Worm (Caenorhabditis elegans) whole organism, late embryonic: ENCODE results near the gene rcq-5.
A peak's percentile ranks its signal among the peaks of the same experiment; 100 is the strongest.

Source experiments
- C08G9.2 ChIP-seq: sonication (generic microtip); optimal IDR thresholded peaks from 2 replicates; lab custom pipeline; 2016; ENCODE audit warnings: mild to moderate bottlenecking, missing genetic modification characterization, moderate library complexity, missing compliant biosample characterization
- F13H6.1 ChIP-seq: sonication (generic microtip); optimal IDR thresholded peaks from 2 replicates; lab custom pipeline; 2016; ENCODE audit warnings: missing genetic modification characterization, missing compliant biosample characterization
- K02D7.2 ChIP-seq: sonication (generic microtip); optimal IDR thresholded peaks from 2 replicates; lab custom pipeline; 2017; ENCODE audit warnings: mild to moderate bottlenecking, missing genetic modification characterization, missing compliant biosample characterization
- K09A11.1 ChIP-seq: sonication (generic microtip); optimal IDR thresholded peaks from 2 replicates; lab custom pipeline; 2017; ENCODE audit warnings: antibody characterized with exemption, mild to moderate bottlenecking, missing genetic modification characterization, missing compliant biosample characterization; ENCODE audit not compliant: insufficient read depth
- ahr-1 ChIP-seq: sonication (generic microtip); optimal IDR thresholded peaks from 2 replicates; lab custom pipeline; 2016; ENCODE audit warnings: missing genetic modification characterization, missing compliant biosample characterization
- ceh-14 ChIP-seq: sonication (generic microtip); optimal IDR thresholded peaks from 2 replicates; lab custom pipeline; 2016; ENCODE audit warnings: missing genotype, missing genetic modification characterization, missing compliant biosample characterization
- ceh-18 ChIP-seq: sonication (generic microtip); optimal IDR thresholded peaks from 2 replicates; lab custom pipeline; 2016; ENCODE audit warnings: missing genetic modification characterization, missing compliant biosample characterization
- ceh-19 ChIP-seq: fragments of 200-800 bp; sonication (Bioruptor generic); optimal IDR thresholded peaks from 2 replicates; lab custom pipeline; 2018; ENCODE audit warnings: mild to moderate bottlenecking, missing genetic modification characterization, missing compliant biosample characterization
- ceh-2 ChIP-seq: sonication (generic microtip); optimal IDR thresholded peaks from 2 replicates; lab custom pipeline; 2016; ENCODE audit warnings: missing genotype, missing genetic modification characterization, missing compliant biosample characterization
- ceh-22 ChIP-seq: sonication (generic microtip); optimal IDR thresholded peaks from 2 replicates; lab custom pipeline; 2017; ENCODE audit warnings: missing biosample characterization, missing genetic modification characterization
- ceh-30 ChIP-seq: fragments of 150-350 bp; optimal IDR thresholded peaks from 2 replicates; lab custom pipeline; 2014; ENCODE audit warnings: missing biosample characterization, missing genetic modification characterization
- ceh-31 ChIP-seq: sonication (generic microtip); optimal IDR thresholded peaks from 2 replicates; lab custom pipeline; 2016; ENCODE audit warnings: missing genetic modification characterization, missing compliant biosample characterization
- ceh-34 ChIP-seq: sonication (generic microtip); optimal IDR thresholded peaks from 2 replicates; lab custom pipeline; 2016; ENCODE audit warnings: mild to moderate bottlenecking, missing genetic modification characterization, missing compliant biosample characterization
- ceh-45 ChIP-seq: fragments of 200-800 bp; sonication (Bioruptor generic); IDR thresholded peaks from 2 replicates; pipeline ENCODE4 v1.3.6; 2022; ENCODE audit warnings: missing genetic modification reagents, missing genetic modification characterization, missing compliant biosample characterization
- ceh-9 ChIP-seq: sonication (generic microtip); optimal IDR thresholded peaks from 2 replicates; lab custom pipeline; 2016; ENCODE audit warnings: mild to moderate bottlenecking, missing genetic modification characterization, inconsistent platforms, missing compliant biosample characterization
- dve-1 ChIP-seq: sonication (generic microtip); optimal IDR thresholded peaks from 2 replicates; lab custom pipeline; 2017; ENCODE audit warnings: antibody characterized with exemption, mild to moderate bottlenecking, missing genetic modification characterization, missing compliant biosample characterization
- elt-2 ChIP-seq: sonication (generic microtip); optimal IDR thresholded peaks from 2 replicates; lab custom pipeline; 2016; ENCODE audit warnings: missing genetic modification reagents, missing genetic modification characterization, missing compliant biosample characterization
- ets-4 ChIP-seq: sonication (generic microtip); optimal IDR thresholded peaks from 2 replicates; lab custom pipeline; 2016; ENCODE audit warnings: missing genetic modification characterization, missing compliant biosample characterization
- eyg-1 ChIP-seq: sonication (generic microtip); optimal IDR thresholded peaks from 2 replicates; lab custom pipeline; 2016; ENCODE audit warnings: missing genotype, missing genetic modification characterization, missing compliant biosample characterization
- fkh-10 ChIP-seq: fragments of 150-350 bp; optimal IDR thresholded peaks from 2 replicates; lab custom pipeline; 2014; ENCODE audit warnings: missing biosample characterization, missing genetic modification reagents, missing genetic modification characterization
- fkh-6 ChIP-seq: sonication (generic microtip); optimal IDR thresholded peaks from 2 replicates; lab custom pipeline; 2016; ENCODE audit warnings: missing genetic modification characterization, missing compliant biosample characterization
- gmeb-2 ChIP-seq: sonication (generic microtip); optimal IDR thresholded peaks from 2 replicates; lab custom pipeline; 2016; ENCODE audit warnings: missing genetic modification characterization, inconsistent platforms, missing compliant biosample characterization
- hlh-13 ChIP-seq: fragments of 200-800 bp; sonication (Bioruptor generic); optimal IDR thresholded peaks from 2 replicates; lab custom pipeline; 2018; ENCODE audit warnings: mild to moderate bottlenecking, missing genetic modification characterization, missing compliant biosample characterization
- hlh-30 ChIP-seq: sonication (generic microtip); optimal IDR thresholded peaks from 2 replicates; lab custom pipeline; 2017; ENCODE audit warnings: antibody characterized with exemption, missing genetic modification characterization, missing compliant biosample characterization; ENCODE audit not compliant: insufficient read depth
- hlh-6 ChIP-seq: sonication (generic microtip); optimal IDR thresholded peaks from 2 replicates; lab custom pipeline; 2016; ENCODE audit warnings: missing genotype, missing genetic modification characterization, missing compliant biosample characterization
- mec-3 ChIP-seq: sonication (generic microtip); optimal IDR thresholded peaks from 2 replicates; lab custom pipeline; 2016; ENCODE audit warnings: borderline replicate concordance, missing genetic modification characterization, missing compliant biosample characterization
- nhr-232 ChIP-seq: sonication (generic microtip); optimal IDR thresholded peaks from 2 replicates; lab custom pipeline; 2016; ENCODE audit warnings: missing genetic modification characterization, missing compliant biosample characterization
- npax-4 ChIP-seq: sonication (generic microtip); optimal IDR thresholded peaks from 2 replicates; lab custom pipeline; 2016; ENCODE audit warnings: missing genetic modification characterization, missing compliant biosample characterization
- pag-3 ChIP-seq: sonication (generic microtip); optimal IDR thresholded peaks from 2 replicates; lab custom pipeline; 2016; ENCODE audit warnings: missing compliant biosample characterization, missing genetic modification characterization, borderline replicate concordance
- pat-9 ChIP-seq: fragments of 200-800 bp; sonication (Bioruptor generic); optimal IDR thresholded peaks from 2 replicates; lab custom pipeline; 2018; ENCODE audit warnings: mild to moderate bottlenecking, missing genetic modification characterization, moderate library complexity, missing compliant biosample characterization
- pax-1 ChIP-seq: fragments of 150-350 bp; optimal IDR thresholded peaks from 2 replicates; lab custom pipeline; 2014; ENCODE audit warnings: missing biosample characterization, missing genetic modification characterization
- pha-2 ChIP-seq: sonication (generic microtip); optimal IDR thresholded peaks from 2 replicates; lab custom pipeline; 2017; ENCODE audit warnings: mild to moderate bottlenecking, missing genetic modification characterization, missing compliant biosample characterization
- pros-1 ChIP-seq: fragments of 150-350 bp; optimal IDR thresholded peaks from 2 replicates; lab custom pipeline; 2014; ENCODE audit warnings: missing biosample characterization, missing genetic modification reagents, missing genetic modification characterization
- ref-2 ChIP-seq: sonication (generic microtip); optimal IDR thresholded peaks from 2 replicates; lab custom pipeline; 2016; ENCODE audit warnings: missing genetic modification characterization, missing compliant biosample characterization
- sox-2 ChIP-seq: fragments of 200-800 bp; sonication (Bioruptor generic); IDR thresholded peaks from 2 replicates; pipeline ENCODE4 v1.3.6; 2022; ENCODE audit warnings: missing genetic modification reagents, missing genetic modification characterization, missing compliant biosample characterization
- syd-9 ChIP-seq: sonication (generic microtip); optimal IDR thresholded peaks from 2 replicates; lab custom pipeline; 2016; ENCODE audit warnings: mild to moderate bottlenecking, missing genetic modification characterization, moderate library complexity, missing compliant biosample characterization
- tbx-2 ChIP-seq: sonication (generic microtip); optimal IDR thresholded peaks from 2 replicates; lab custom pipeline; 2016; ENCODE audit warnings: missing genetic modification characterization, missing compliant biosample characterization
- ttx-3 ChIP-seq: sonication (generic microtip); optimal IDR thresholded peaks from 2 replicates; lab custom pipeline; 2016; ENCODE audit warnings: missing genetic modification reagents, missing genetic modification characterization, missing compliant biosample characterization
- unc-42 ChIP-seq: sonication (generic microtip); optimal IDR thresholded peaks from 2 replicates; lab custom pipeline; 2016; ENCODE audit warnings: missing genotype, missing genetic modification characterization, missing compliant biosample characterization
- unc-86 ChIP-seq: sonication (generic microtip); optimal IDR thresholded peaks from 2 replicates; lab custom pipeline; 2016; ENCODE audit warnings: missing genetic modification characterization, missing compliant biosample characterization
- zip-5 ChIP-seq: sonication (generic microtip); optimal IDR thresholded peaks from 2 replicates; lab custom pipeline; 2016; ENCODE audit warnings: missing genetic modification characterization, missing compliant biosample characterization
- ztf-16 ChIP-seq: sonication (generic microtip); optimal IDR thresholded peaks from 2 replicates; lab custom pipeline; 2017; ENCODE audit warnings: missing genetic modification characterization, missing compliant biosample characterization

rcq-5 gene

ce11 chrIII:4058643-4059042 is 867 bp upstream of the rcq-5 start, which contains the start of gene his-69:
TSS of gene his-69 (minus strand) at chrIII:4058743.
- TF ChIP-seq fkh-10 (GFP tag; lab: Kevin White, UChicago) (no peak), ceh-22 (no peak), ceh-2 (tag; lab: Kevin White, UChicago) (no peak), dve-1 (tag; lab: Kevin White, UChicago) (no peak), ztf-16 (tag; lab: Kevin White, UChicago) (no peak), ceh-30 (tag; lab: Kevin White, UChicago) (no peak), ceh-9 (no peak), ceh-34 (no peak), K09A11.1 (no peak), ceh-18 (tag; lab: Kevin White, UChicago) (no peak), eyg-1 (no peak), ceh-31 (tag; lab: Kevin White, UChicago) (no peak), pag-3 (tag; lab: Kevin White, UChicago) (no peak), zip-5 (tag; lab: Kevin White, UChicago) (no peak), ceh-14 (tag; lab: Kevin White, UChicago) (no peak), ahr-1 (tag; lab: Kevin White, UChicago) (no peak), K02D7.2 (no peak), ref-2 (tag; lab: Kevin White, UChicago) (no peak), ttx-3 (tag; lab: Kevin White, UChicago) (no peak)

- TF ChIP-seq hlh-30 (tag; lab: Kevin White, UChicago) (peak; percentile 57), hlh-6 (tag; lab: Kevin White, UChicago) (no peak)
These were observed 8.6 kb downstream of the rcq-5 start for ce11 chrIII:4049150-4049549.

ce11 chrIII:4039775-4040174 is 18.0 kb downstream of the rcq-5 start:
- no peak for TF ChIP-seq sox-2
- TF ChIP-seq hlh-13, result no peak
- TF ChIP-seq elt-2 (tag; lab: Kevin White, UChicago), result peak; percentile 80
- no peak for TF ChIP-seq nhr-232
- no peak for TF ChIP-seq pha-2
- no peak for TF ChIP-seq pat-9 (tag; lab: Kevin White, UChicago)
- TF ChIP-seq npax-4, result no peak

ce11 chrIII:4037332-4037731 is 20.4 kb downstream of the rcq-5 start:
- TF ChIP-seq unc-86 (tag; lab: Kevin White, UChicago) (no peak), hlh-13 (no peak), gmeb-2 (no peak), ceh-34 (peak; percentile 91), C08G9.2 (tag; lab: Kevin White, UChicago) (peak; percentile 29), syd-9 (tag; lab: Kevin White, UChicago) (peak; percentile 28), pat-9 (tag; lab: Kevin White, UChicago) (no peak), unc-42 (tag; lab: Kevin White, UChicago) (peak; percentile 32), npax-4 (no peak), ref-2 (tag; lab: Kevin White, UChicago) (peak; percentile 33), mec-3 (no peak), ceh-14 (tag; lab: Kevin White, UChicago) (peak; percentile 42), ceh-9 (no peak), ceh-31 (tag; lab: Kevin White, UChicago) (peak; percentile 44), fkh-6 (tag; lab: Kevin White, UChicago) (no peak), ets-4 (tag; lab: Kevin White, UChicago) (peak; percentile 3), ceh-2 (tag; lab: Kevin White, UChicago) (peak; percentile 29), tbx-2 (tag; lab: Kevin White, UChicago) (peak; percentile 51), pag-3 (tag; lab: Kevin White, UChicago) (no peak), F13H6.1 (no peak), ceh-45 (GFP tag; lab: Robert Waterston, UW) (no peak), pros-1 (tag; lab: Kevin White, UChicago) (peak; percentile 31), pax-1 (tag; lab: Kevin White, UChicago) (no peak), ceh-19 (GFP tag; lab: Kevin White, UChicago) (peak; percentile 22)
